Fruit fly (Drosophila melanogaster) whole organism, pupa: ENCODE measurements around the gene CG13288.
A peak's percentile ranks its signal among the peaks of the same experiment; 100 is the strongest.

Source experiments
- CG10348 ChIP-seq: fragments of 200-800 bp; sonication (Bioruptor generic); IDR thresholded peaks from 2 replicates; pipeline ENCODE4 v1.3.6; 2022; ENCODE audit warnings: missing biosample characterization, missing genetic modification characterization
- CG12605 ChIP-seq: fragments of 200-800 bp; sonication (Bioruptor generic); IDR thresholded peaks from 2 replicates; pipeline ENCODE4 v1.3.6; 2022; ENCODE audit warnings: missing biosample characterization, missing genetic modification characterization
- CG13204 ChIP-seq: fragments of 200-800 bp; sonication (Bioruptor generic); optimal IDR thresholded peaks from 2 replicates; lab custom pipeline; 2018; ENCODE audit warnings: missing biosample characterization, mild to moderate bottlenecking, missing genetic modification characterization, moderate library complexity
- CG14655 ChIP-seq: fragments of 200-800 bp; sonication (Bioruptor generic); optimal IDR thresholded peaks from 3 replicates; lab custom pipeline; 2017; ENCODE audit warnings: mild to moderate bottlenecking, missing biosample characterization, missing genetic modification reagents, missing genetic modification characterization
- CG15710 ChIP-seq: fragments of 200-800 bp; sonication (Bioruptor generic); optimal IDR thresholded peaks from 2 replicates; lab custom pipeline; 2018; ENCODE audit warnings: missing biosample characterization, mild to moderate bottlenecking, missing genetic modification characterization, moderate library complexity
- CG17806 ChIP-seq: fragments of 200-800 bp; sonication (Bioruptor generic); optimal IDR thresholded peaks from 2 replicates; lab custom pipeline; 2018; ENCODE audit warnings: missing biosample characterization, mild to moderate bottlenecking, missing genetic modification characterization, moderate library complexity
- CG32121 ChIP-seq: fragments of 200-800 bp; sonication (Bioruptor generic); IDR thresholded peaks from 2 replicates; pipeline ENCODE4 v1.3.6; 2022; ENCODE audit warnings: missing biosample characterization, missing genetic modification characterization
- CG34367 ChIP-seq: fragments of 200-800 bp; sonication (Bioruptor generic); optimal IDR thresholded peaks from 2 replicates; lab custom pipeline; 2018; ENCODE audit warnings: missing biosample characterization, mild to moderate bottlenecking, missing genetic modification characterization
- CG4496 ChIP-seq: fragments of 200-800 bp; sonication (Bioruptor generic); IDR thresholded peaks from 3 replicates; pipeline ENCODE4 v1.3.6; 2022; ENCODE audit warnings: missing biosample characterization, missing genetic modification characterization
- CG8159 ChIP-seq: fragments of 200-800 bp; sonication (Bioruptor generic); optimal IDR thresholded peaks from 3 replicates; lab custom pipeline; 2018; ENCODE audit warnings: missing biosample characterization, mild to moderate bottlenecking, missing genetic modification characterization, moderate library complexity
- CG8301 ChIP-seq: fragments of 200-800 bp; sonication (Bioruptor generic); optimal IDR thresholded peaks from 2 replicates; lab custom pipeline; 2018; ENCODE audit warnings: missing biosample characterization, mild to moderate bottlenecking, missing genetic modification characterization
- CG9948 ChIP-seq: fragments of 200-800 bp; sonication (Bioruptor generic); optimal IDR thresholded peaks from 2 replicates; lab custom pipeline; 2018; ENCODE audit warnings: missing biosample characterization, mild to moderate bottlenecking, missing genetic modification characterization, moderate library complexity
- D1 ChIP-seq: fragments of 200-800 bp; sonication (Bioruptor generic); optimal IDR thresholded peaks from 2 replicates; lab custom pipeline; 2018; ENCODE audit warnings: missing biosample characterization, mild to moderate bottlenecking, missing genetic modification characterization, moderate library complexity
- EcR ChIP-seq: fragments of 200-800 bp; sonication (Bioruptor generic); optimal IDR thresholded peaks from 3 replicates; lab custom pipeline; 2019; ENCODE audit warnings: missing biosample characterization, missing genetic modification characterization, mild to moderate bottlenecking, moderate library complexity, missing genetic modification reagents
- Ets98B ChIP-seq: fragments of 200-800 bp; sonication (Bioruptor generic); IDR thresholded peaks from 2 replicates; pipeline ENCODE4 v1.3.6; 2022; ENCODE audit warnings: missing biosample characterization, missing genetic modification characterization
- Pif1A ChIP-seq: fragments of 200-800 bp; sonication (Bioruptor generic); optimal IDR thresholded peaks from 3 replicates; lab custom pipeline; 2016; ENCODE audit warnings: missing biosample characterization, missing genetic modification characterization
- Pif1B ChIP-seq: fragments of 200-800 bp; sonication (Bioruptor generic); optimal IDR thresholded peaks from 3 replicates; lab custom pipeline; 2016; ENCODE audit warnings: missing biosample characterization, missing genetic modification characterization
- Snoo ChIP-seq: fragments of 200-800 bp; sonication (Bioruptor generic); optimal IDR thresholded peaks from 3 replicates; lab custom pipeline; 2017; ENCODE audit warnings: missing biosample characterization, mild to moderate bottlenecking, missing genetic modification characterization, inconsistent platforms
- fd96Ca ChIP-seq: fragments of 200-800 bp; sonication (Bioruptor generic); IDR thresholded peaks from 3 replicates; pipeline ENCODE4 v1.3.6; 2022; ENCODE audit warnings: missing biosample characterization, missing genetic modification characterization
- gl ChIP-seq: fragments of 200-800 bp; sonication (Bioruptor generic); optimal IDR thresholded peaks from 2 replicates; lab custom pipeline; 2018; ENCODE audit warnings: missing biosample characterization, mild to moderate bottlenecking, missing genetic modification characterization
- rn ChIP-seq: fragments of 200-800 bp; sonication (Bioruptor generic); IDR thresholded peaks from 2 replicates; pipeline ENCODE4 v1.3.6; 2022; ENCODE audit warnings: missing biosample characterization, missing genetic modification characterization

CG13288 gene

DNA sequence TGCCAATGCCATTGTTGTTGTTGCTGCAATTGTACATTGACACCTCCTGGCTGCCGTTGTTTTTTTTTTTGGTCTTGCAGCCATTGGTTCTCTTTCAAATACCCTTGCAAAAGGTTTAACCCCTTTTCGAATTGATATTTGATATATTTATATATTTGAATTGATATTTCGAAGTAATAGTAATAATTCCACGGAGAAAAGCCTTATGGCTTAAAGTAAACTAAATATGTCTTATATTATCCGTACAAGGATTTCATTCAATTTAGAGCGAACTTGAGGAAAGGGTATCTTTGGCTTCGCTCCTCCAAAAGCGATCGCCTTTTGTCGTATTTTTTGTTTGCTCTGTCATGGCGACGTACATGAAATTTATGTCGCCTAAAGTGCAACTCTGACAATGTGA is 34.3 kb downstream of the CG13288 start:
- TF ChIP-seq CG14655 (peak; percentile 27), EcR (GFP tag; lab: Kevin White, UChicago) (peak; percentile 9), Pif1B (GFP tag; lab: Kevin White, UChicago) (peak; percentile 13), gl (tag; lab: Kevin White, UChicago) (no peak), CG12605 (peak; percentile 8; the same call in 1 of the 2 replicates), CG17806 (tag; lab: Kevin White, UChicago) (peak; percentile 65), Snoo (tag; lab: Kevin White, UChicago) (no peak), CG8159 (peak; percentile 43), CG32121 (GFP tag; lab: Robert Waterston, UW) (no peak), CG34367 (tag; lab: Kevin White, UChicago) (peak; percentile 29), CG10348 (GFP tag; lab: Robert Waterston, UW) (no peak), CG8301 (tag; lab: Kevin White, UChicago) (no peak), CG15710 (tag; lab: Kevin White, UChicago) (peak; percentile 66), D1 (tag; lab: Kevin White, UChicago) (no peak), fd96Ca (GFP tag; lab: Robert Waterston, UW) (peak; percentile 39; the same call in 1 of the 3 replicates), CG9948 (tag; lab: Kevin White, UChicago) (peak; percentile 43), CG13204 (no peak), Ets98B (GFP tag; lab: Robert Waterston, UW) (0 out of 2 replicates have a peak, but pooled peaks have one; percentile 5), CG4496 (peak; percentile 43; the same call in 1 of the 3 replicates), Pif1A (GFP tag; lab: Kevin White, UChicago) (peak; percentile 33), rn (no peak)

DNA sequence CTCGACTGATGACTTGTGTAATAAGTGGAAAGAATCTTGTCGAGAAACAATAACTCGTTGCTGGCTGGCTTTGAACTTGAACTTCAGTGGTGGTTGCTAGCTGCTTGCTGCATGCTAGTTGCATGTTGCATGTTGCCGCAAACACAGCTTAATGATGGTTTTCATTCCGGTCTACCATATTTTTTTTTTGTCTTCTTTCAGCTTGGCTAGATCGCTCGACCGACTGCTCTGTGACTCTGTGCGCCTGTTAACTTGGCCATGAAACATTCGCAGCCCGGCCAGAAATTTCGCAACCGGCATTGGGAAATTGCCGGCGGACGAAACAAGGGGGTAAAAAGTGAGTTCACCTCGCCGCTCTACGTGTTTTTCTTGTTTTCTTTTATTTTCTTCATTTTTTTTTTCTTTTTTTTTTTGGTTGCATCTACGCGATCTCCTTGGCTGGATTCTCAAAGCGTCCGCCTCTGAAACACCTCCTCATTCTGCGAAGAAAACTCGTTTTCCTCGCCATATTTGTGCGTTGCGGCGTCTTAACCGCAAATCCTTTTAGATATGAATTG is 36.2 kb downstream of the CG13288 start:
- no peak; the same call in none of the 2 replicates for TF ChIP-seq CG12605
- TF ChIP-seq CG14655, result peak; percentile 46
- TF ChIP-seq CG13204, result peak; percentile 75
- peak; percentile 71 for TF ChIP-seq EcR (GFP tag; lab: Kevin White, UChicago)
- TF ChIP-seq CG32121 (GFP tag; lab: Robert Waterston, UW), result no peak
- TF ChIP-seq rn, result no peak
- TF ChIP-seq D1 (tag; lab: Kevin White, UChicago), result no peak
- peak; percentile 14 for TF ChIP-seq CG15710 (tag; lab: Kevin White, UChicago)
- TF ChIP-seq CG17806 (tag; lab: Kevin White, UChicago), result peak; percentile 20
- TF ChIP-seq fd96Ca (GFP tag; lab: Robert Waterston, UW), result peak; percentile 34; the same call in 1 of the 3 replicates
- no peak for TF ChIP-seq CG10348 (GFP tag; lab: Robert Waterston, UW)
- TF ChIP-seq CG8159, result peak; percentile 41
- TF ChIP-seq Pif1B (GFP tag; lab: Kevin White, UChicago), result peak; percentile 54
- TF ChIP-seq CG8301 (tag; lab: Kevin White, UChicago), result peak; percentile 39
- TF ChIP-seq CG4496, result peak; percentile 61; the same call in 1 of the 3 replicates
- peak; percentile 13 for TF ChIP-seq CG34367 (tag; lab: Kevin White, UChicago)
- peak; percentile 51 for TF ChIP-seq gl (tag; lab: Kevin White, UChicago)
- no peak for TF ChIP-seq Snoo (tag; lab: Kevin White, UChicago)
- TF ChIP-seq Pif1A (GFP tag; lab: Kevin White, UChicago), result peak; percentile 70
- peak; percentile 16 for TF ChIP-seq CG9948 (tag; lab: Kevin White, UChicago)
- no peak for TF ChIP-seq Ets98B (GFP tag; lab: Robert Waterston, UW)

DNA sequence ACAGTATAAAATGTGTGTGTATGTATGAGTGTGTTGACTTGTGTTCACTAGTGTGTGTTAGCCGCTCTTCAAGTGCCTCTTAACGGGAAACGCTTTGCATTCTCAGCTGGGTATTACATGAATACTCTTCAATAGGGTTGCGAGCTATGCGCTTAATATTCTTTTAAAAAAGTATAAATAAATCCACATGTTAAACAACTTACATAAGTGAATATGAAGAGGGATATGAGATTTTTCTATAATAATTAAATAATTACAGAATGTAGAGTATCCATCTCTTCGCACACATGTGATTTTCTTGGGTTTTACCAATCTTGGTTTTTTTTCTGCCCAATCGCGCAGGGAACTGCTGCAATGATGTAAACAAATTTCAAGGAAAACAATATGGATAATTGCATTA is 38.4 kb downstream of the CG13288 start:
- TF ChIP-seq CG8301 (tag; lab: Kevin White, UChicago) (peak; percentile 66), CG12605 (peak; percentile 22; the same call in 1 of the 2 replicates), CG13204 (no peak), CG32121 (GFP tag; lab: Robert Waterston, UW) (peak; percentile 53; the same call in 1 of the 2 replicates), Pif1B (GFP tag; lab: Kevin White, UChicago) (no peak), D1 (tag; lab: Kevin White, UChicago) (no peak), CG17806 (tag; lab: Kevin White, UChicago) (peak; percentile 61), CG15710 (tag; lab: Kevin White, UChicago) (peak; percentile 56), Pif1A (GFP tag; lab: Kevin White, UChicago) (no peak), CG34367 (tag; lab: Kevin White, UChicago) (peak; percentile 15), Ets98B (GFP tag; lab: Robert Waterston, UW) (peak; percentile 53; the same call in 1 of the 2 replicates), EcR (GFP tag; lab: Kevin White, UChicago) (no peak), gl (tag; lab: Kevin White, UChicago) (no peak), CG4496 (0 out of 3 replicates have a peak, but pooled peaks have one; percentile 38), CG14655 (peak; percentile 78), CG10348 (GFP tag; lab: Robert Waterston, UW) (no peak), CG8159 (peak; percentile 70), fd96Ca (GFP tag; lab: Robert Waterston, UW) (no peak), rn (no peak), CG9948 (tag; lab: Kevin White, UChicago) (peak; percentile 52), Snoo (tag; lab: Kevin White, UChicago) (no peak)

DNA sequence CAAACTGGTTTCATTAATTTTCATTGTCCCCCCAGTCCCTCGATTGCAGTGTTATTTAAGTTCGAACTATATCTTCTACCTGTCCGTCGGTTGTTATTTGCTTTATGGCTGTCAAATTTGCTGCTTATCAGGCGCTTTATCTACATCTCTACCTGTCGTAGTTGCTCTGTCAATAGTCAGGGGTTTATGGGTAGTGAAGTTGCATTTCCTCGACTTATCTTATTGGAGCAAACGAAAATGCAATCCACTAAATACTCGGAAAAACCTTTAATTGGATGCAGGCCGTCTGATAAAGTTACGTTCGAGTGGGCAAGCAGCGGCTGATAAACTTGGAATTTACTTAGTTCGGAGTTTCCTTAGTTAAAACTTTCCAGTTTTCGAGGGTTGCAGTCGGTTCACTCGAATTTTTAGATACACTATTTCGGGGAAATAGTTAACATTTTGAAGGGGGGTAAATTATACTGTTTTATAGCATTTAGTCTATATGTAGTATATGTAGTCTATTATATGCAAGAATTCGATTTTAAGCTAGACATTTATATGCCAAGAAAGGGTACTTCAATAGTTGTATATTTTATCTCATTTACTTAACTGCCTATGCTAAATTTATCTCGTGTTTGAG is 40.0 kb downstream of the CG13288 start:
- TF ChIP-seq CG13204 (no peak), rn (no peak), CG8301 (tag; lab: Kevin White, UChicago) (no peak), D1 (tag; lab: Kevin White, UChicago) (no peak), Snoo (tag; lab: Kevin White, UChicago) (no peak), Pif1A (GFP tag; lab: Kevin White, UChicago) (no peak), CG12605 (no peak), CG8159 (no peak), fd96Ca (GFP tag; lab: Robert Waterston, UW) (no peak), CG4496 (no peak), CG15710 (tag; lab: Kevin White, UChicago) (no peak), Ets98B (GFP tag; lab: Robert Waterston, UW) (no peak)
